Worm (Caenorhabditis elegans): ENCODE results near the gene rps-21.

rps-21 gene

ce11 chrIII:7155631-7156030 is 33.8 kb downstream of the rps-21 start (continued):
- TF ChIP-seq elt-3 (tag; optimal IDR thresholded peaks at IDR 0.05): peak in 3 of 6 experiments; percentile 16 to 85 (median 49)
- TF ChIP-seq swsn-7 (tag; optimal IDR thresholded peaks at IDR 0.05): peak; percentile 94
- TF ChIP-seq nhr-237 (tag; optimal IDR thresholded peaks at IDR 0.05): peak; percentile 52
- peak in 1 of 2 experiments; percentile 43 for TF ChIP-seq ztf-11 (tag; optimal IDR thresholded peaks at IDR 0.05)
- peak; percentile 91 for TF ChIP-seq fos-1 (tag; optimal IDR thresholded peaks at IDR 0.05)
- peak; percentile 80 for TF ChIP-seq elt-2 (tag; optimal IDR thresholded peaks at IDR 0.05)
- TF ChIP-seq zip-4 (GFP tag; optimal IDR thresholded peaks at IDR 0.05): peak; percentile 49
- TF ChIP-seq nhr-19 (GFP tag; conservative IDR thresholded peaks at IDR 0.05): peak; percentile 93
- TF ChIP-seq dpl-1 (GFP tag; optimal IDR thresholded peaks at IDR 0.05): peak; percentile 64 to 74 (median 72)
- TF ChIP-seq irx-1 (tag; optimal IDR thresholded peaks at IDR 0.05): peak; percentile 86
- TF ChIP-seq hpl-2 (GFP tag; optimal IDR thresholded peaks at IDR 0.05): peak; percentile 75
- no peak for TF ChIP-seq nhr-28 (tag; optimal IDR thresholded peaks at IDR 0.05)
- peak; percentile 86 for TF ChIP-seq dsc-1 (tag; optimal IDR thresholded peaks at IDR 0.05)
- peak; percentile 86 for TF ChIP-seq nhr-90 (tag; optimal IDR thresholded peaks at IDR 0.05; ENCODE audit: poor library complexity)
- TF ChIP-seq zag-1 (tag; optimal IDR thresholded peaks at IDR 0.05): peak; percentile 79
- TF ChIP-seq ets-5 (GFP tag; IDR thresholded peaks at IDR 0.05): no peak
- peak; percentile 82 for TF ChIP-seq egl-13 (tag; optimal IDR thresholded peaks at IDR 0.05)
- TF ChIP-seq lir-3 (tag; optimal IDR thresholded peaks at IDR 0.05; ENCODE audit: poor library complexity): peak; percentile 75
- TF ChIP-seq Y116A8C.19 (tag; optimal IDR thresholded peaks at IDR 0.05; ENCODE audit: borderline replicate concordance): no peak
- TF ChIP-seq unc-98 (GFP tag; IDR thresholded peaks at IDR 0.05): peak; percentile 71
- TF ChIP-seq pqm-1 (tag; optimal IDR thresholded peaks at IDR 0.05): peak; percentile 51
- no peak for TF ChIP-seq sptf-1 (tag; optimal IDR thresholded peaks at IDR 0.05)
- peak; percentile 82 for TF ChIP-seq mab-9 (GFP tag; IDR thresholded peaks at IDR 0.05)
- peak; percentile 86 for TF ChIP-seq nhr-77 (tag; optimal IDR thresholded peaks at IDR 0.05)
- TF ChIP-seq ztf-4 (tag; optimal IDR thresholded peaks at IDR 0.05): peak; percentile 94
- TF ChIP-seq hlh-17 (GFP tag; optimal IDR thresholded peaks at IDR 0.05; ENCODE audit: borderline replicate concordance): no peak
- no peak for TF ChIP-seq unc-62 (GFP tag; optimal IDR thresholded peaks at IDR 0.05)
- peak; percentile 34 for TF ChIP-seq aha-1 (tag; optimal IDR thresholded peaks at IDR 0.05)
- TF ChIP-seq nhr-85 (tag): peak; percentile 97
- TF ChIP-seq nhr-12 (tag; optimal IDR thresholded peaks at IDR 0.05): no peak
- peak; percentile 91 to 99 for TF ChIP-seq mdl-1 (tag; optimal IDR thresholded peaks at IDR 0.05)
- peak; percentile 43 for TF ChIP-seq C04F5.9 (tag; optimal IDR thresholded peaks at IDR 0.05)
- peak; percentile 62 for TF ChIP-seq sox-4 (tag; optimal IDR thresholded peaks at IDR 0.05)
- TF ChIP-seq fkh-8 (tag; optimal IDR thresholded peaks at IDR 0.05): peak; percentile 98
- peak; percentile 91 for TF ChIP-seq fkh-10 (GFP tag; optimal IDR thresholded peaks at IDR 0.05)
- no peak for TF ChIP-seq hlh-4 (tag; optimal IDR thresholded peaks at IDR 0.05)
- peak; percentile 99 for TF ChIP-seq lin-14 (GFP tag; optimal IDR thresholded peaks at IDR 0.05)
- TF ChIP-seq lsy-2 (tag; optimal IDR thresholded peaks at IDR 0.05): peak; percentile 92 to 94
- peak; percentile 79 to 92 (median 89) for TF ChIP-seq ceh-82 (tag; optimal IDR thresholded peaks at IDR 0.05)
- peak; percentile 97 for TF ChIP-seq snu-23 (GFP tag; optimal IDR thresholded peaks at IDR 0.05)
- TF ChIP-seq lin-39 (tag; optimal IDR thresholded peaks at IDR 0.05): peak; percentile 72
- peak; percentile 69 for TF ChIP-seq aly-2 (tag; optimal IDR thresholded peaks at IDR 0.05)
- peak; percentile 87 to 92 for TF ChIP-seq efl-1 (optimal IDR thresholded peaks at IDR 0.05)
- TF ChIP-seq efl-1 (GFP tag; optimal IDR thresholded peaks at IDR 0.05 in 1 of 2): peak; percentile 61 to 97
- peak; percentile 41 for TF ChIP-seq sup-37 (GFP tag; optimal IDR thresholded peaks at IDR 0.05)
- TF ChIP-seq rnt-1 (tag; optimal IDR thresholded peaks at IDR 0.05): peak; percentile 90
- peak; percentile 83 for TF ChIP-seq ama-1 (optimal IDR thresholded peaks at IDR 0.05)
- TF ChIP-seq tbx-2 (tag; optimal IDR thresholded peaks at IDR 0.05): peak; percentile 96
- peak; percentile 87 for TF ChIP-seq C16A3.4 (tag; optimal IDR thresholded peaks at IDR 0.05)
- TF ChIP-seq isw-1 (GFP tag; IDR thresholded peaks at IDR 0.05): peak; percentile 93
- TF ChIP-seq unc-30 (tag; optimal IDR thresholded peaks at IDR 0.05): no peak
- peak; percentile 82 for TF ChIP-seq ceh-8 (GFP tag; optimal IDR thresholded peaks at IDR 0.05)
